Worm (Caenorhabditis elegans): Measurements from ENCODE around the gene C03G6.6.

DNA sequence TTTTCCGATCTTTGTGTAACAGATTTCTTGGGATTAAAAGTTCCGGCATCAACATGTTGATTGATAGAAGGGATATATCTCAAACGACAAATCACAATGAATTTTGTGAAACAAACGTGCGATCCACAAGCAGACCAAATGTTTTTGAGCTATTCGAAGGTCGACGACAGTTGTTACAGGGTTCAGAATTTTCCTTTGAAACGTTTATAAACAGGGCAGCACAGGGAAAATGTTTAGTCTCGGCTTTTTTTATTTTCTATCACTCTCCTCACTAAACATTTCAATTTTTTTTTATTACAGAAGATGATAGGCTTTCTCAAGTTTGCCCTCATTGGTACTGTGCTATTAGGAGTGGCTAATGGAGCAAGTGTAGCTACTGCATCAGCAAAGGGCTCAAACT is 7.7 kb downstream of the C03G6.6 start, which contains the start of gene exc-13:
- TF ChIP-seq ama-1 (optimal IDR thresholded peaks at IDR 0.05) (no peak), pqm-1 (tag; optimal IDR thresholded peaks at IDR 0.05) (no peak), pag-3 (tag; optimal IDR thresholded peaks at IDR 0.05; ENCODE audit: borderline replicate concordance) (no peak), sdc-2 (tag; optimal IDR thresholded peaks at IDR 0.05) (no peak), nhr-232 (tag; optimal IDR thresholded peaks at IDR 0.05) (no peak), tbx-2 (tag; optimal IDR thresholded peaks at IDR 0.05) (no peak), pha-4 (tag; optimal IDR thresholded peaks at IDR 0.05) (no peak), eyg-1 (tag; optimal IDR thresholded peaks at IDR 0.05) (no peak), nhr-11 (tag; optimal IDR thresholded peaks at IDR 0.05) (no peak), che-1 (tag; optimal IDR thresholded peaks at IDR 0.05) (no peak)

Measured in whole organism, late embryonic.